Fruit fly (Drosophila melanogaster): Measurements from ENCODE around the gene hwt.

hwt gene

DNA sequence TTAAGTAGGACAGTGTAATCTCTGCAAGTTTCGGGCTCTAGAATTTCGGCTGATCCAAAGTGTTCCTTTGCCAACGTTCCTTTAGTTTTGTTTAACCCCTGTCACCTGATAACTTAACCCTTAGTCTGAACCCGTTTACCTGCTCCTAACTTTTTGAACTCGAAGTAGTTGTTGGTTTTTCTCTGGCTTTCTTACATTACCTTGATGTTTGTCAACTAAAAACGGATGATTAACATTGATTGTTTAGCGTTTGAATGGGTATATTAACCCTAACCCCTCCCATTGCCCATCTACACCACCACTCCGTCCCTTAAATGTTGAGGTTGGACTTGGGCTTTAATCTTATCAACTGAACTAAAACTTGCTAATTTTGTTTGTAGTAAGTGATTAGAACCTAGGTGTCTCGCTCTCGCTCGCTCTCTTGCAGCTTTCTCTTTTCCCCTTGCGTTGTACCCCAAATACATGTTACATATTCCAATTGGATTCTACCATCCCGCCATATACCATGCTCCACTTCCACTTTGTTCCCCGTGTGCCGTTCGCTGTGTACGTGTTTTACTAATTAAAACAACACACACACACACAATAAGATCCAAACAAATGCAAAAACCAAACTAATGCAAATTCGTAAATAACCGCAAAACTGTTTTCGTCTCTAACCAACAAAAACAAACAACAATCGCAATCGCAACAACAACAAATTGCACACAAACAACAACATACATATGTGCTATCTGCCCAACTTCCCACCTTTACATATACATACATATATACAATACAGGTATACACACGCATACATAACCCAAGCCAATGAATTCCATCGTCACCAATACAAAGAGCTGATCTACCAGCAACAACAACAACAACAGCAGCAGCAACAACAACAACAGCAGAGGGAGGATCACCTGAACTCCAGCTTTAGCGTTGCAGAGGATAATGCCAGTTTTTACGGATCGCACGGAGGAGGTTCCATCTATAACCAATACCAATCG lies 32.8 kb upstream of the hwt start (continued):
- TF ChIP-seq CG2202 (tag; optimal IDR thresholded peaks at IDR 0.05) (no peak), YL-1 (GFP tag; optimal IDR thresholded peaks at IDR 0.05) (no peak), Abd-B (GFP tag; optimal IDR thresholded peaks at IDR 0.05) (no peak), pfk (GFP tag; optimal IDR thresholded peaks at IDR 0.05) (peak; percentile 97), nom (GFP tag; optimal IDR thresholded peaks at IDR 0.05) (no peak), CG13424 (tag; optimal IDR thresholded peaks at IDR 0.05) (no peak), E2f2 (GFP tag; IDR thresholded peaks at IDR 0.05) (no peak), Elba2 (GFP tag; optimal IDR thresholded peaks at IDR 0.05) (peak; percentile 75), CG9215 (GFP tag; IDR thresholded peaks at IDR 0.05) (no peak), Med (GFP tag) (peak; percentile 62), CG31224 (GFP tag; IDR thresholded peaks at IDR 0.05) (no peak), cato (GFP tag; optimal IDR thresholded peaks at IDR 0.05; ENCODE audit: borderline replicate concordance) (no peak), disco-r (GFP tag; optimal IDR thresholded peaks at IDR 0.05) (no peak), CG10274 (GFP tag; optimal IDR thresholded peaks at IDR 0.05) (no peak), croc (GFP tag; conservative IDR thresholded peaks at IDR 0.05) (no peak), CG12155 (GFP tag; optimal IDR thresholded peaks at IDR 0.05) (no peak), CHES-1-like (GFP tag; optimal IDR thresholded peaks at IDR 0.05) (no peak), CG8944 (GFP tag; optimal IDR thresholded peaks at IDR 0.05) (no peak), BEAF-32 (GFP tag; optimal IDR thresholded peaks at IDR 0.05) (no peak), exex (tag; optimal IDR thresholded peaks at IDR 0.05) (peak; percentile 87), CG10959 (GFP tag; IDR thresholded peaks at IDR 0.05) (peak; percentile 54; the same call in 1 of the 2 replicates), CG14441 (GFP tag; IDR thresholded peaks at IDR 0.05) (no peak), cg (GFP tag; optimal IDR thresholded peaks at IDR 0.05) (peak; percentile 85), CG16779 (GFP tag; IDR thresholded peaks at IDR 0.05) (no peak), mam (GFP tag; optimal IDR thresholded peaks at IDR 0.05) (peak; percentile 12), Myb (GFP tag; optimal IDR thresholded peaks at IDR 0.05) (no peak), lov (optimal IDR thresholded peaks at IDR 0.05) (no peak), lov (GFP tag; IDR thresholded peaks at IDR 0.05) (no peak), crc (GFP tag; optimal IDR thresholded peaks at IDR 0.05) (no peak), Adf1 (GFP tag; IDR thresholded peaks at IDR 0.05) (no peak), sens (GFP tag) (peak; percentile 50), corto (GFP tag; optimal IDR thresholded peaks at IDR 0.05) (no peak), pho (GFP tag; optimal IDR thresholded peaks at IDR 0.05) (peak; percentile 1), CG32767 (GFP tag; IDR thresholded peaks at IDR 0.05) (no peak), HHEX (GFP tag; optimal IDR thresholded peaks at IDR 0.05) (no peak), ttk (GFP tag; IDR thresholded peaks at IDR 0.05) (no peak), CG34224 (GFP tag; IDR thresholded peaks at IDR 0.05; ENCODE audit: partially characterized antibody) (no peak), CG3847 (GFP tag; IDR thresholded peaks at IDR 0.05) (no peak), bigmax (GFP tag; optimal IDR thresholded peaks at IDR 0.05) (peak; percentile 32), Hr78 (GFP tag; optimal IDR thresholded peaks at IDR 0.05) (no peak), CG4360 (GFP tag; IDR thresholded peaks at IDR 0.05) (peak; percentile 96), CG5245 (GFP tag; optimal IDR thresholded peaks at IDR 0.05) (no peak), ap (GFP tag; IDR thresholded peaks at IDR 0.05) (no peak), ato (GFP tag; IDR thresholded peaks at IDR 0.05; ENCODE audit: partially characterized antibody) (no peak), Rfx (GFP tag; IDR thresholded peaks at IDR 0.05) (no peak), CG3838 (GFP tag; optimal IDR thresholded peaks at IDR 0.05) (no peak), pita (GFP tag; optimal IDR thresholded peaks at IDR 0.05) (no peak), sug (tag; optimal IDR thresholded peaks at IDR 0.05) (peak; percentile 18), Pdp1 (GFP tag; optimal IDR thresholded peaks at IDR 0.05) (peak in 1 of 2 experiments; percentile 38)
